Fruit fly (Drosophila melanogaster): ENCODE measurements around the gene Nipsnap.

The Nipsnap gene

dm6 chrX:16085865-16086592 is 12.7 kb upstream of the Nipsnap start (continued):
- TF ChIP-seq CG9215 (GFP tag; IDR thresholded peaks at IDR 0.05) (no peak), stwl (tag; optimal IDR thresholded peaks at IDR 0.05) (no peak), CG15073 (GFP tag; optimal IDR thresholded peaks at IDR 0.05) (no peak), CG6765 (GFP tag; optimal IDR thresholded peaks at IDR 0.05) (no peak), CG4328 (GFP tag; optimal IDR thresholded peaks at IDR 0.05) (no peak), CG17385 (GFP tag; optimal IDR thresholded peaks at IDR 0.05) (peak; percentile 28), vnd (GFP tag; IDR thresholded peaks at IDR 0.05; ENCODE audit: partially characterized antibody) (no peak), gsb (GFP tag; IDR thresholded peaks at IDR 0.05) (no peak), dpn (GFP tag; optimal IDR thresholded peaks at IDR 0.05) (no peak), Sox100B (GFP tag; optimal IDR thresholded peaks at IDR 0.05) (peak; percentile 23), CG2120 (GFP tag; optimal IDR thresholded peaks at IDR 0.05) (peak; percentile 27), Dip2 (GFP tag; IDR thresholded peaks at IDR 0.05) (no peak), Tbp (GFP tag; optimal IDR thresholded peaks at IDR 0.05) (no peak), org-1 (GFP tag; optimal IDR thresholded peaks at IDR 0.05) (peak; percentile 33), CG16863 (GFP tag; optimal IDR thresholded peaks at IDR 0.05) (peak; percentile 10), CG12236 (GFP tag; optimal IDR thresholded peaks at IDR 0.05) (no peak), Aef1 (GFP tag; IDR thresholded peaks at IDR 0.05) (no peak), CG2712 (tag; optimal IDR thresholded peaks at IDR 0.05) (peak; percentile 34), CG17328 (GFP tag; IDR thresholded peaks at IDR 0.05) (no peak), NC2α (GFP tag; optimal IDR thresholded peaks at IDR 0.05) (no peak), CG5953 (GFP tag; IDR thresholded peaks at IDR 0.05) (no peak), sens-2 (GFP tag; IDR thresholded peaks at IDR 0.05) (no peak), zen (tag; optimal IDR thresholded peaks at IDR 0.05) (no peak), CG14441 (GFP tag; IDR thresholded peaks at IDR 0.05) (no peak), CG5180 (GFP tag; optimal IDR thresholded peaks at IDR 0.05) (no peak), D19A (tag; optimal IDR thresholded peaks at IDR 0.05) (peak; percentile 9), Camta (GFP tag; optimal IDR thresholded peaks at IDR 0.05) (peak; percentile 13), pfk (GFP tag; optimal IDR thresholded peaks at IDR 0.05) (no peak), Side (GFP tag; optimal IDR thresholded peaks at IDR 0.05) (no peak), pan (optimal IDR thresholded peaks at IDR 0.05) (no peak), pan (GFP tag; optimal IDR thresholded peaks at IDR 0.05 in 1 of 2, IDR thresholded peaks at IDR 0.05 in 1 of 2) (peak in 1 of 2 experiments; percentile 25), nerfin-1 (tag; optimal IDR thresholded peaks at IDR 0.05) (no peak), Dek (tag; optimal IDR thresholded peaks at IDR 0.05) (no peak), p53 (GFP tag; optimal IDR thresholded peaks at IDR 0.05) (no peak), Trl (optimal IDR thresholded peaks at IDR 0.05) (peak; percentile 32 to 62), Trl (GFP tag; optimal IDR thresholded peaks at IDR 0.05) (no peak), CG1792 (GFP tag; optimal IDR thresholded peaks at IDR 0.05) (no peak), Fer1 (GFP tag; optimal IDR thresholded peaks at IDR 0.05) (peak; percentile 56), vvl (GFP tag; IDR thresholded peaks at IDR 0.05) (no peak), CG32532 (GFP tag; IDR thresholded peaks at IDR 0.05) (peak; percentile 50; the same call in 1 of the 2 replicates), so (GFP tag; IDR thresholded peaks at IDR 0.05) (no peak), zen2 (GFP tag; IDR thresholded peaks at IDR 0.05; ENCODE audit: partially characterized antibody) (no peak), chif (GFP tag; optimal IDR thresholded peaks at IDR 0.05) (no peak), bowl (GFP tag; IDR thresholded peaks at IDR 0.05) (no peak), Adf1 (GFP tag; IDR thresholded peaks at IDR 0.05) (no peak), CG12219 (GFP tag; optimal IDR thresholded peaks at IDR 0.05) (no peak), pb (GFP tag; optimal IDR thresholded peaks at IDR 0.05) (no peak), mirr (GFP tag; optimal IDR thresholded peaks at IDR 0.05) (no peak), CG6272 (GFP tag; IDR thresholded peaks at IDR 0.05) (no peak), az2 (GFP tag; optimal IDR thresholded peaks at IDR 0.05) (no peak), Hmx (GFP tag; optimal IDR thresholded peaks at IDR 0.05) (no peak), trem (tag; optimal IDR thresholded peaks at IDR 0.05) (no peak)

Data from whole organism, embryonic.